Fruit fly (Drosophila melanogaster) whole organism, pupa: ENCODE measurements around the gene cnir.

Source experiments
- CG34367 ChIP-seq: fragments of 200-800 bp; sonication (Bioruptor generic); optimal IDR thresholded peaks from 2 replicates; lab custom pipeline; 2018; ENCODE audit warnings: missing biosample characterization, mild to moderate bottlenecking, missing genetic modification characterization
- CG8159 ChIP-seq: fragments of 200-800 bp; sonication (Bioruptor generic); optimal IDR thresholded peaks from 3 replicates; lab custom pipeline; 2018; ENCODE audit warnings: missing biosample characterization, mild to moderate bottlenecking, missing genetic modification characterization, moderate library complexity
- rn ChIP-seq: fragments of 200-800 bp; sonication (Bioruptor generic); IDR thresholded peaks from 2 replicates; pipeline ENCODE4 v1.3.6; 2022; ENCODE audit warnings: missing biosample characterization, missing genetic modification characterization

- TF ChIP-seq rn (GFP tag; lab: Robert Waterston, UW) (no peak), CG34367 (peak; percentile 66), CG8159 (peak; percentile 80)
Observed at dm6 chr2L:3011484-3011883, 28.1 kb downstream of the cnir start.
